Worm (Caenorhabditis elegans): ENCODE measurements around the gene F40G12.7.

The F40G12.7 gene

DNA sequence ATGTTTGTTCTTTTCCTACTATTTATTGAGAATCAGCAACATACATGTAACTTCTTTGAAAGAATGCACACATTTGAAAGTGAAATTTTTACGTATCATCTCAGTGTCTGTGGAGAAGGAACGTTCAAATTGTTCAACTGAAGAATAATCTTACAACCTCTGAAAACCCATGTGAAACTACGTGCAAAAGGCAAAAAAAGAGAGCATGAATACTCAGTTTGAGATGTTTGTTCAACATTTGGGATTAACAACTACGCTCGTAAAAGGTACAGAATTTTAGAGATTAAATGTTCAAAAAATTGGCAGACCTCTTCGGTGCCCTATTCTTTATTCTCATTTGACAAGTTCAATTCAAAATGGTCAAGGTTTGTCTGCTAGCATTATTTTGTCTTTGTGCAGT, 22.3 kb upstream of the F40G12.7 start, which contains the start of gene K02E11.5:
Gene K02E11.5 (plus strand): TSS at position 301 of the 400 bp plus-strand sequence.
- TF ChIP-seq lin-15B (tag; optimal IDR thresholded peaks at IDR 0.05) = no peak

DNA sequence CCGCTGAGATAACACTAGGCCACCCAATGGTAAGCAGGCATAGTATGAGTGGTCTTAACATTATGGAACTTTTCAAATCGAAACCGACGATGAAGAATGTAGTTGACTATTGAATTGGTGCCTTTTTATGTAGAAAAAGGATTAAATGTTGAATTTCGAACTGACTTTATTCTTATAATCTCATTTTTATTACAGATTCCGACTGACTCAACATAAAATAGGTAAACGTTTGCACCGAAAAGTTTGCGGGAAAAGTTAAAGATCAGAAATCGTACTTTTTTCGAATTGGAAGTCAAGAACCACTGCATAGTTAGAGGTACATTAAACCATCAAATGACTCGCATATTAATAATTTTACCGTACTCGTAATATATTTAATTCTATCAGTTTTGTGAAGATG, 20.1 kb upstream of the F40G12.7 start, which contains the start of gene K02E11.7:
Gene K02E11.7 (minus strand): TSS at position 101 of the 400 bp plus-strand sequence.
- TF ChIP-seq snpc-4 (tag; optimal IDR thresholded peaks at IDR 0.05) (no peak), jun-1 (tag; optimal IDR thresholded peaks at IDR 0.05) (no peak), lin-39 (tag; optimal IDR thresholded peaks at IDR 0.05) (no peak), daf-8 (GFP tag; IDR thresholded peaks at IDR 0.05) (no peak), unc-130 (GFP tag; optimal IDR thresholded peaks at IDR 0.05) (no peak), lin-15B (tag; optimal IDR thresholded peaks at IDR 0.05) (no peak), nhr-111 (GFP tag; optimal IDR thresholded peaks at IDR 0.05) (no peak), dmd-8 (GFP tag; IDR thresholded peaks at IDR 0.05) (no peak), F44E2.7 (GFP tag; IDR thresholded peaks at IDR 0.05) (no peak), ceh-44 (GFP tag; IDR thresholded peaks at IDR 0.05) (no peak), nhr-48 (tag; optimal IDR thresholded peaks at IDR 0.05) (no peak), ztf-11 (tag; optimal IDR thresholded peaks at IDR 0.05) (no peak), T26A8.4 (GFP tag; IDR thresholded peaks at IDR 0.05) (no peak), lin-29 (GFP tag; IDR thresholded peaks at IDR 0.05) (no peak)

- TF ChIP-seq ZK337.2 (GFP tag; IDR thresholded peaks at IDR 0.05) (no peak), egl-27 (tag; optimal IDR thresholded peaks at IDR 0.05) (no peak), ceh-32 (tag; optimal IDR thresholded peaks at IDR 0.05; ENCODE audit: poor library complexity) (no peak), cey-2 (tag; optimal IDR thresholded peaks at IDR 0.05; ENCODE audit: borderline replicate concordance, insufficient read depth) (no peak), pha-4 (GFP tag; IDR thresholded peaks at IDR 0.05) (no peak), pha-4 (tag; optimal IDR thresholded peaks at IDR 0.05) (no peak), zfp-3 (GFP tag; conservative IDR thresholded peaks at IDR 0.05) (no peak), attf-4 (tag; optimal IDR thresholded peaks at IDR 0.05) (no peak), skn-1 (tag; optimal IDR thresholded peaks at IDR 0.05) (no peak), R02D3.7 (tag; optimal IDR thresholded peaks at IDR 0.05) (no peak), nhr-102 (tag; optimal IDR thresholded peaks at IDR 0.05) (no peak), zip-11 (GFP tag; IDR thresholded peaks at IDR 0.05) (no peak), ceh-62 (tag; optimal IDR thresholded peaks at IDR 0.05) (no peak), ztf-11 (tag; optimal IDR thresholded peaks at IDR 0.05) (no peak)
Observed at ce11 chrV:14256813-14257212, 17.6 kb upstream of the F40G12.7 start, which contains the start of gene sre-8. Gene sre-8, plus strand, starts transcription at chrV:14257113.

ce11 chrV:14260831-14261230, 13.5 kb upstream of the F40G12.7 start, which contains the start of gene F40G12.2:
Gene F40G12.2, minus strand, starts transcription at chrV:14260931.
- no peak for TF ChIP-seq hlh-30 (tag; optimal IDR thresholded peaks at IDR 0.05; ENCODE audit: insufficient read depth)
- TF ChIP-seq nhr-6 (tag; optimal IDR thresholded peaks at IDR 0.05) = no peak
- TF ChIP-seq ceh-44 (GFP tag; IDR thresholded peaks at IDR 0.05) = no peak
- TF ChIP-seq daf-8 (GFP tag; IDR thresholded peaks at IDR 0.05) = no peak
- TF ChIP-seq Y75B8A.6 (GFP tag; IDR thresholded peaks at IDR 0.05) = no peak
- no peak for TF ChIP-seq Y105C5A.15 (GFP tag; IDR thresholded peaks at IDR 0.05)
- TF ChIP-seq egl-27 (tag; optimal IDR thresholded peaks at IDR 0.05) = no peak
- no peak for TF ChIP-seq nhr-11 (tag; optimal IDR thresholded peaks at IDR 0.05)
- no peak for TF ChIP-seq madf-9 (GFP tag; conservative IDR thresholded peaks at IDR 0.05)
- TF ChIP-seq spr-3 (GFP tag; optimal IDR thresholded peaks at IDR 0.05) = no peak
- no peak for TF ChIP-seq ctbp-1 (GFP tag; IDR thresholded peaks at IDR 0.05)
- no peak for TF ChIP-seq ces-1 (GFP tag; optimal IDR thresholded peaks at IDR 0.05)
- no peak for TF ChIP-seq ceh-62 (tag; optimal IDR thresholded peaks at IDR 0.05)
- no peak for TF ChIP-seq hlh-11 (tag; optimal IDR thresholded peaks at IDR 0.05)
- no peak for TF ChIP-seq unc-130 (GFP tag; optimal IDR thresholded peaks at IDR 0.05)
- no peak for TF ChIP-seq jun-1 (tag; optimal IDR thresholded peaks at IDR 0.05)
- TF ChIP-seq nhr-48 (tag; optimal IDR thresholded peaks at IDR 0.05) = no peak
- no peak for TF ChIP-seq snpc-4 (tag; optimal IDR thresholded peaks at IDR 0.05)
- TF ChIP-seq lir-3 (tag; optimal IDR thresholded peaks at IDR 0.05) = no peak
- no peak for TF ChIP-seq lin-1 (GFP tag; IDR thresholded peaks at IDR 0.05)
